Fruit fly (Drosophila melanogaster) whole organism, adult: ENCODE data around the gene P58IPK.

Experiments used
- CG14711 ChIP-seq: fragments of 200-800 bp; sonication (Bioruptor generic); optimal IDR thresholded peaks from 2 replicates; lab custom pipeline; 2018; ENCODE audit warnings: missing biosample characterization, mild to moderate bottlenecking, missing genetic modification characterization, moderate library complexity
- CG7101 ChIP-seq: fragments of 200-800 bp; sonication (Bioruptor generic); optimal IDR thresholded peaks from 2 replicates; lab custom pipeline; 2018; ENCODE audit warnings: missing biosample characterization, mild to moderate bottlenecking, missing genetic modification characterization, moderate library complexity
- Clk ChIP-seq: fragments of 200-800 bp; sonication (Bioruptor generic); optimal IDR thresholded peaks from 2 replicates; lab custom pipeline; 2017; ENCODE audit warnings: missing biosample characterization, missing genetic modification characterization
- Crg-1 ChIP-seq: fragments of 200-800 bp; sonication (Bioruptor generic); optimal IDR thresholded peaks from 2 replicates; lab custom pipeline; 2016; ENCODE audit warnings: missing biosample characterization, missing genetic modification characterization
- Hr96 ChIP-seq: fragments of 200-800 bp; sonication (Bioruptor generic); optimal IDR thresholded peaks from 2 replicates; lab custom pipeline; 2016; ENCODE audit warnings: missing biosample characterization, missing genetic modification characterization
- Mnt ChIP-seq: fragments of 200-800 bp; sonication (Bioruptor generic); optimal IDR thresholded peaks from 2 replicates; lab custom pipeline; 2016; ENCODE audit warnings: missing biosample characterization, mild to moderate bottlenecking, missing genetic modification characterization
- toe ChIP-seq: fragments of 200-800 bp; sonication (Bioruptor generic); optimal IDR thresholded peaks from 2 replicates; lab custom pipeline; 2016; ENCODE audit warnings: missing biosample characterization, missing genetic modification characterization

DNA sequence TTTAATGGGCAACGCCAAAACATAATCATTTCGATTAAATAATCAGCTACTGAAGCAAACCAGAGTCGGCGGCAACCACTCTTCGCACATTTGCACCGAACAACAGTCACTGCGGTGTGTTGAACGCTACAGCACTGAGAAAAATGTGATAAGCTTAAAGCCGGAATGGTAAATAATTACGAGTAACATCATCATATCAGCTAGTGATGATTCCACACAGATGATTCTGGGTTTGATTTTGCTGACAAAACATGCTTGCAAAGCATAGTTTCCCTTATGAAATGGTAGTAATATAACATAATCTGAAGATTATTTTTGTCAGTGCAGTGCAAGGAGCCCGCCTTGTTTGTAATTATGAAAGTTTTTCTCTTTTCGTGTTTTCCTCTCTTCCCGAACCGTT lies 11.4 kb downstream of the P58IPK start:
- TF ChIP-seq Crg-1 (GFP tag; lab: Kevin White, UChicago) (no peak), CG7101 (tag; lab: Kevin White, UChicago) (no peak), Clk (no peak), CG14711 (tag; lab: Kevin White, UChicago) (no peak), toe (GFP tag; lab: Kevin White, UChicago) (no peak), Hr96 (GFP tag; lab: Kevin White, UChicago) (no peak), Mnt (GFP tag; lab: Kevin White, UChicago) (no peak)
